Worm (Caenorhabditis elegans) whole organism, L4 larva: ENCODE data around the gene ida-1.

Experiments
- hlh-30 ChIP-seq: sonication (generic microtip); optimal IDR thresholded peaks from 2 replicates; lab custom pipeline; 2017; ENCODE audit warnings: antibody characterized with exemption, mild to moderate bottlenecking, missing genetic modification characterization, missing compliant biosample characterization; ENCODE audit not compliant: insufficient read depth
- lin-15B ChIP-seq: fragments of 150-350 bp; sonication (generic microtip); optimal IDR thresholded peaks from 3 replicates; lab custom pipeline; 2014; ENCODE audit warnings: missing biosample characterization, missing genetic modification characterization
- snpc-1.2 ChIP-seq: fragments of 200-800 bp; sonication (Bioruptor generic); IDR thresholded peaks from 2 replicates; pipeline ENCODE4 v1.3.6; 2022; ENCODE audit warnings: missing genetic modification reagents, missing genetic modification characterization, missing compliant biosample characterization

DNA sequence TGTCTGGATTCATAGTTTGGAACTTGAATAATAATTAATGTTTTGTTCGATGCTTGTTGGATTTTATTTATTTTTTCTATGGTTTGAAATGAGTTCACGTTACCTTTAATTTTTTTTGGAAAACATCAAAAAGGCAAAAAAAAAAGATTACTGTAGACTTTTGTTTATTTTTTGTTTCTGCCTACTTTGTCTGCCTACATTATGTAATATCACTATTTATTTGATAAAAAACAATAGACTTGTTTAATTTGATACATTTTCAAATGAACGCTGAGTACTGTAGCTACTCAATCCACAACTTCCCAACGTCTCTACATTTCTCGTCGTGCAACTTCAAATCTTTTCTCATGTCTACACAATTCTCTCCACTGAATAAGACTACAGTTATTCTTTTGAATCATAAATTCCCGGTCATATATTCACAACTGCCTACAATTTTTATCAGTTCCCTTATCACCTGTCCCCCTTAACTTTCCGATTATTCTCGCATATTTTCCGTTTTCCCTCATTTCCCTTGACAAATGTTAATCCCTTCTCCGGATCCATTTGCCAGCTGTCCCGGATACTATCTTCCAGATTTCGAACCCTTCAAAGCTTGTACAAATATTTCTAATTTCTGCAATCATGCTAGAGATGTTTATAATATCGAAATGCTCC is 24.2 kb upstream of the ida-1 start, which contains the start of the genes B0244.9 and B0244.7:
- no peak for TF ChIP-seq hlh-30 (tag; lab: Kevin White, UChicago)
- TF ChIP-seq lin-15B (tag; lab: Kevin White, UChicago), result no peak
- TF ChIP-seq snpc-1.2 (GFP tag; lab: Robert Waterston, UW), result no peak
